Worm (Caenorhabditis elegans): ENCODE measurements around the gene C01C4.2.

DNA sequence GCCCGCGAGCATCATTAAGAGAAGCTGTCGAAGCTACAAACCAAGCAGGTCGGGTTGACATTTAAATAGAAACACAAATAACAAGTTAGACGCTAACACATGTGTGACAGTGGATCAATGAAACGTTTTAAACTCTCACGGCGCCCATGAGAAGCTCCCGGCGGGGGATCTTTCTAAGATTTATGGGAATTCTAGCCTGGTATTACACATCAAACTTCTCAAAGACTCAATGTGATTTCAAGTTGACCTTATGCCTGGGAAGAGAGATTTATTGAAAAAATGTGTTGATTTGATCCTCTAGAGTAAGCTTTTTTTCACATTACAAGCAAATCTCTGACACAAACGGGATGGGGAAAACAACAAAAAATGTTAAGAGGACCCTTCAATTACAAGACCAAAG, 5.2 kb upstream of the C01C4.2 start:
- TF ChIP-seq drap-1 (GFP tag; optimal IDR thresholded peaks at IDR 0.05): no peak
- TF ChIP-seq snpc-4 (tag; optimal IDR thresholded peaks at IDR 0.05): no peak
